Worm (Caenorhabditis elegans): Measurements from ENCODE around the gene clc-21.

- TF ChIP-seq skn-1 (tag; optimal IDR thresholded peaks at IDR 0.05), result no peak
- no peak for TF ChIP-seq jun-1 (tag; optimal IDR thresholded peaks at IDR 0.05)
- TF ChIP-seq ztf-11 (tag; optimal IDR thresholded peaks at IDR 0.05), result no peak
- no peak for TF ChIP-seq lin-15B (tag; optimal IDR thresholded peaks at IDR 0.05)
- no peak for TF ChIP-seq nhr-77 (tag; optimal IDR thresholded peaks at IDR 0.05)
- no peak for TF ChIP-seq lin-39 (tag; optimal IDR thresholded peaks at IDR 0.05)
- TF ChIP-seq nhr-237 (tag; optimal IDR thresholded peaks at IDR 0.05), result no peak
Observed at ce11 chrV:17466751-17467150, 49.8 kb downstream of the clc-21 start, which contains the start of gene srw-72.

All from whole organism, L3 larva.